Worm (Caenorhabditis elegans) whole organism, young adult: ENCODE measurements around the gene F22E5.22.
"Not testable (repeated sequence)": the region's sequence is repeated elsewhere in the genome, so short reads cannot be mapped to it uniquely, and the experiment has no call there.

ENCODE experiments used
- B0336.3 ChIP-seq: fragments of 200-800 bp; sonication (Bioruptor generic); IDR thresholded peaks from 2 replicates; pipeline ENCODE4 v1.3.6; 2022; ENCODE audit warnings: missing genetic modification characterization, missing compliant biosample characterization
- C17E4.6 ChIP-seq: fragments of 200-800 bp; sonication (Bioruptor generic); IDR thresholded peaks from 2 replicates; pipeline ENCODE4 v1.3.6; 2022; ENCODE audit warnings: missing genetic modification reagents, missing genetic modification characterization, missing compliant biosample characterization
- F33H1.4 ChIP-seq: fragments of 200-800 bp; sonication (Bioruptor generic); IDR thresholded peaks from 2 replicates; pipeline ENCODE4 v1.3.6; 2022; ENCODE audit warnings: missing genetic modification reagents, missing genetic modification characterization, missing compliant biosample characterization
- F52B5.7 ChIP-seq: sonication (generic microtip); optimal IDR thresholded peaks from 2 replicates; lab custom pipeline; 2016; ENCODE audit warnings: mild to moderate bottlenecking, missing genetic modification characterization, missing compliant biosample characterization
- T26A5.8 ChIP-seq: sonication (generic microtip); optimal IDR thresholded peaks from 2 replicates; lab custom pipeline; 2016; ENCODE audit warnings: missing genetic modification characterization, missing compliant biosample characterization
- Y53F4B.3 ChIP-seq: fragments of 200-800 bp; sonication (Bioruptor generic); IDR thresholded peaks from 2 replicates; pipeline ENCODE4 v1.3.6; 2022; ENCODE audit warnings: missing genetic modification reagents, missing genetic modification characterization, missing compliant biosample characterization
- Y95B8A.8 ChIP-seq: fragments of 200-800 bp; sonication (Bioruptor generic); IDR thresholded peaks from 2 replicates; pipeline ENCODE4 v1.3.6; 2022; ENCODE audit warnings: missing genetic modification reagents, missing genetic modification characterization, missing compliant biosample characterization
- akir-1 ChIP-seq: fragments of 200-800 bp; sonication (Bioruptor generic); optimal IDR thresholded peaks from 2 replicates; lab custom pipeline; 2018; ENCODE audit warnings: mild to moderate bottlenecking, missing genetic modification characterization, moderate library complexity, missing compliant biosample characterization
- aptf-2 ChIP-seq: fragments of 200-800 bp; sonication (Bioruptor generic); conservative IDR thresholded peaks from 2 replicates; pipeline ENCODE4 v1.3.6; 2022; ENCODE audit warnings: missing genetic modification reagents, missing genetic modification characterization, missing compliant biosample characterization
- aptf-3 ChIP-seq: fragments of 200-800 bp; sonication (Bioruptor generic); IDR thresholded peaks from 2 replicates; pipeline ENCODE4 v1.3.6; 2022; ENCODE audit warnings: missing genetic modification characterization, missing compliant biosample characterization
- athp-1 ChIP-seq: sonication (generic microtip); optimal IDR thresholded peaks from 2 replicates; lab custom pipeline; 2017; ENCODE audit warnings: mild to moderate bottlenecking, missing genetic modification characterization, missing compliant biosample characterization
- attf-3 ChIP-seq: fragments of 200-800 bp; sonication (Bioruptor generic); conservative IDR thresholded peaks from 2 replicates; pipeline ENCODE4 v1.3.6; 2022; ENCODE audit warnings: missing genetic modification reagents, missing genetic modification characterization, missing compliant biosample characterization
- bed-2 ChIP-seq: fragments of 200-800 bp; sonication (Bioruptor generic); IDR thresholded peaks from 2 replicates; pipeline ENCODE4 v1.3.6; 2022; ENCODE audit warnings: missing genetic modification reagents, missing genetic modification characterization, missing compliant biosample characterization
- cebp-1 ChIP-seq, 2 experiments: fragments of 200-800 bp in 1 of 2; sonication (Bioruptor generic) in 1 of 2; sonication (generic microtip) in 1 of 2; IDR thresholded peaks in 1 of 2; optimal IDR thresholded peaks in 1 of 2; 2 replicates each; pipeline versions ENCODE4 v1.3.6 to Lab custom; 2017 to 2022; ENCODE audit warnings: missing compliant biosample characterization in 2 of 2, missing genetic modification characterization in 2 of 2, mild to moderate bottlenecking in 1 of 2, missing genetic modification reagents in 1 of 2, moderate library complexity in 1 of 2
- ceh-58 ChIP-seq: fragments of 200-800 bp; sonication (Bioruptor generic); IDR thresholded peaks from 2 replicates; pipeline ENCODE4 v1.3.6; 2022; ENCODE audit warnings: missing genetic modification characterization, missing compliant biosample characterization
- chd-7 ChIP-seq: sonication (generic microtip); optimal IDR thresholded peaks from 2 replicates; lab custom pipeline; 2016; ENCODE audit warnings: mild to moderate bottlenecking, missing genetic modification characterization, moderate library complexity, missing compliant biosample characterization
- dpff-1 ChIP-seq: sonication (generic microtip); optimal IDR thresholded peaks from 2 replicates; lab custom pipeline; 2017; ENCODE audit warnings: mild to moderate bottlenecking, missing genetic modification characterization, missing compliant biosample characterization
- dpl-1 ChIP-seq: fragments of 150-350 bp; optimal IDR thresholded peaks from 2 replicates; lab custom pipeline; 2014; ENCODE audit warnings: missing biosample characterization, missing genetic modification reagents, missing genetic modification characterization
- egl-44 ChIP-seq: fragments of 200-800 bp; sonication (Bioruptor generic); IDR thresholded peaks from 2 replicates; pipeline ENCODE4 v1.3.6; 2022; ENCODE audit warnings: missing genetic modification reagents, missing genetic modification characterization, missing compliant biosample characterization
- ets-4 ChIP-seq: fragments of 200-800 bp; sonication (Bioruptor generic); optimal IDR thresholded peaks from 2 replicates; lab custom pipeline; 2018; ENCODE audit warnings: mild to moderate bottlenecking, missing genetic modification characterization, missing compliant biosample characterization
- hrde-1 ChIP-seq: sonication (generic microtip); optimal IDR thresholded peaks from 2 replicates; lab custom pipeline; 2016; ENCODE audit warnings: missing genetic modification characterization, mild to moderate bottlenecking, missing compliant biosample characterization, moderate library complexity, missing genotype, missing genetic modification reagents, borderline replicate concordance
- hsf-1 ChIP-seq: fragments of 200-800 bp; sonication (Bioruptor generic); IDR thresholded peaks from 2 replicates; pipeline ENCODE4 v1.3.6; 2022; ENCODE audit warnings: missing genetic modification reagents, missing genetic modification characterization, missing compliant biosample characterization
- let-526 ChIP-seq: fragments of 200-800 bp; sonication (Bioruptor generic); IDR thresholded peaks from 2 replicates; pipeline ENCODE4 v1.3.6; 2022; ENCODE audit warnings: missing genetic modification reagents, missing genetic modification characterization, missing compliant biosample characterization
- lin-26 ChIP-seq: fragments of 200-800 bp; sonication (Bioruptor generic); IDR thresholded peaks from 2 replicates; pipeline ENCODE4 v1.3.6; 2022; ENCODE audit warnings: missing genetic modification reagents, missing genetic modification characterization, missing compliant biosample characterization
- lir-1 ChIP-seq: fragments of 200-800 bp; sonication (Bioruptor generic); conservative IDR thresholded peaks from 2 replicates; pipeline ENCODE4 v1.3.6; 2022; ENCODE audit warnings: missing genetic modification reagents, missing genetic modification characterization, missing compliant biosample characterization
- lsl-1 ChIP-seq: fragments of 200-800 bp; sonication (Bioruptor generic); optimal IDR thresholded peaks from 2 replicates; lab custom pipeline; 2018; ENCODE audit warnings: mild to moderate bottlenecking, missing genetic modification characterization, moderate library complexity, missing compliant biosample characterization
- lsy-27 ChIP-seq: sonication (generic microtip); optimal IDR thresholded peaks from 2 replicates; lab custom pipeline; 2017; ENCODE audit warnings: missing genetic modification characterization, mild to moderate bottlenecking, missing compliant biosample characterization, antibody characterized with exemption, missing genotype, borderline replicate concordance; ENCODE audit not compliant: insufficient read depth
- mcd-1 ChIP-seq: fragments of 200-800 bp; sonication (Bioruptor generic); IDR thresholded peaks from 2 replicates; pipeline ENCODE4 v1.3.6; 2022; ENCODE audit warnings: missing genetic modification reagents, missing genetic modification characterization, missing compliant biosample characterization
- mes-4 ChIP-seq: sonication (generic microtip); optimal IDR thresholded peaks from 2 replicates; lab custom pipeline; 2016; ENCODE audit warnings: missing genotype, missing genetic modification characterization, missing compliant biosample characterization
- nfyb-1 ChIP-seq: fragments of 200-800 bp; sonication (Bioruptor generic); IDR thresholded peaks from 2 replicates; pipeline ENCODE4 v1.3.6; 2022; ENCODE audit warnings: missing genetic modification reagents, missing genetic modification characterization, missing compliant biosample characterization
- nhr-120 ChIP-seq: fragments of 200-800 bp; sonication (Bioruptor generic); IDR thresholded peaks from 2 replicates; pipeline ENCODE4 v1.3.6; 2022; ENCODE audit warnings: missing genetic modification characterization, missing compliant biosample characterization
- nhr-27 ChIP-seq: fragments of 200-800 bp; sonication (Bioruptor generic); optimal IDR thresholded peaks from 2 replicates; lab custom pipeline; 2018; ENCODE audit warnings: mild to moderate bottlenecking, missing genetic modification characterization, moderate library complexity, missing compliant biosample characterization
- rpc-1 ChIP-seq, 2 experiments: fragments of 150-350 bp in 1 of 2; sonication (generic microtip) in 1 of 2; optimal IDR thresholded peaks; 2 replicates each; lab custom pipeline; 2014 to 2018; ENCODE audit warnings: missing biosample characterization in 1 of 2, missing genetic modification characterization in 1 of 2, missing genetic modification reagents in 1 of 2, missing genotype in 1 of 2
- sptf-2 ChIP-seq: fragments of 200-800 bp; sonication (Bioruptor generic); optimal IDR thresholded peaks from 2 replicates; lab custom pipeline; 2018; ENCODE audit warnings: mild to moderate bottlenecking, missing genetic modification characterization, missing compliant biosample characterization
- tbx-9 ChIP-seq: sonication (generic microtip); optimal IDR thresholded peaks from 2 replicates; lab custom pipeline; 2016; ENCODE audit warnings: borderline replicate concordance, missing genetic modification characterization, inconsistent platforms, missing compliant biosample characterization
- xnd-1 ChIP-seq: sonication (generic microtip); optimal IDR thresholded peaks from 2 replicates; lab custom pipeline; 2016; ENCODE audit warnings: missing genotype, missing genetic modification reagents, missing genetic modification characterization, missing compliant biosample characterization
- zfh-2 ChIP-seq: fragments of 200-800 bp; sonication (Bioruptor generic); conservative IDR thresholded peaks from 2 replicates; pipeline ENCODE4 v1.3.6; 2022; ENCODE audit warnings: missing genetic modification reagents, missing genetic modification characterization, missing compliant biosample characterization
- zim-3 ChIP-seq: sonication (generic microtip); optimal IDR thresholded peaks from 2 replicates; lab custom pipeline; 2017; ENCODE audit warnings: mild to moderate bottlenecking, missing genetic modification characterization, moderate library complexity, missing compliant biosample characterization
- ztf-18 ChIP-seq: sonication (generic microtip); optimal IDR thresholded peaks from 2 replicates; lab custom pipeline; 2016; ENCODE audit warnings: missing genotype, mild to moderate bottlenecking, missing genetic modification characterization, missing compliant biosample characterization

F22E5.22 gene

ce11 chrII:2684783-2685182 lies 19.1 kb downstream of the F22E5.22 start:
- TF ChIP-seq zim-3 (tag; lab: Kevin White, UChicago) (no peak), lin-26 (GFP tag; lab: Robert Waterston, UW) (no peak)

ce11 chrII:2686985-2687675 lies 21.4 kb downstream of the F22E5.22 start, which contains the start of the genes sup-9 and nspf-1:
Gene sup-9 (minus strand): TSS chrII:2687027.
Gene nspf-1 (plus strand): TSS chrII:2687625.
- no peak for TF ChIP-seq athp-1 (tag; lab: Kevin White, UChicago)
- TF ChIP-seq attf-3: no peak
- no peak for TF ChIP-seq nhr-120 (GFP tag; lab: Robert Waterston, UW)
- no peak for TF ChIP-seq cebp-1 (GFP tag; IDR thresholded peaks at IDR 0.05; lab: Robert Waterston, UW)
- no peak for TF ChIP-seq cebp-1 (tag; optimal IDR thresholded peaks at IDR 0.05; lab: Kevin White, UChicago)
- TF ChIP-seq nhr-27: no peak
- TF ChIP-seq ztf-18: no peak
- TF ChIP-seq ceh-58 (GFP tag; lab: Robert Waterston, UW): no peak
- TF ChIP-seq chd-7: no peak
- TF ChIP-seq hrde-1 (tag; lab: Kevin White, UChicago): no peak
- no peak for TF ChIP-seq egl-44 (GFP tag; lab: Robert Waterston, UW)
- no peak for TF ChIP-seq Y95B8A.8
- no peak for TF ChIP-seq aptf-3 (GFP tag; lab: Robert Waterston, UW)
- no peak for TF ChIP-seq dpl-1 (GFP tag; lab: Kevin White, UChicago)
- no peak for TF ChIP-seq let-526 (GFP tag; lab: Robert Waterston, UW)
- no peak for TF ChIP-seq T26A5.8 (tag; lab: Kevin White, UChicago)
- no peak for TF ChIP-seq B0336.3 (GFP tag; lab: Robert Waterston, UW)
- TF ChIP-seq lsy-27 (tag; lab: Kevin White, UChicago): no peak
- no peak for TF ChIP-seq bed-2 (GFP tag; lab: Robert Waterston, UW)

ce11 chrII:2688616-2689015 lies 22.9 kb downstream of the F22E5.22 start, which contains the start of gene nspf-2:
Gene nspf-2 (plus strand): TSS chrII:2688916.
- TF ChIP-seq C17E4.6 (GFP tag; lab: Robert Waterston, UW); zfh-2 (GFP tag; lab: Robert Waterston, UW); mes-4: not testable (repeated sequence)

- no peak for TF ChIP-seq aptf-2 (GFP tag; lab: Robert Waterston, UW)
- TF ChIP-seq xnd-1 (tag; lab: Kevin White, UChicago): no peak
- TF ChIP-seq tbx-9 (tag; lab: Kevin White, UChicago): no peak
- TF ChIP-seq ets-4 (GFP tag; lab: Kevin White, UChicago): no peak
- TF ChIP-seq nfyb-1 (GFP tag; lab: Robert Waterston, UW): no peak
- TF ChIP-seq mcd-1 (GFP tag; lab: Robert Waterston, UW): no peak
- TF ChIP-seq sptf-2 (GFP tag; lab: Kevin White, UChicago): no peak
- TF ChIP-seq lir-1: no peak
- TF ChIP-seq akir-1: no peak
- TF ChIP-seq Y53F4B.3 (GFP tag; lab: Robert Waterston, UW): no peak
- TF ChIP-seq dpff-1 (tag; lab: Kevin White, UChicago): no peak
- no peak for TF ChIP-seq F33H1.4 (GFP tag; lab: Robert Waterston, UW)
- TF ChIP-seq F52B5.7 (tag; lab: Kevin White, UChicago): no peak
- no peak for TF ChIP-seq T26A5.8 (tag; lab: Kevin White, UChicago)
- no peak for TF ChIP-seq bed-2 (GFP tag; lab: Robert Waterston, UW)
- no peak for TF ChIP-seq hsf-1
- no peak for TF ChIP-seq rpc-1 (optimal IDR thresholded peaks at IDR 0.05; lab: Kevin White, UChicago)
- TF ChIP-seq rpc-1 (tag; optimal IDR thresholded peaks at IDR 0.05; lab: Kevin White, UChicago): no peak
- TF ChIP-seq lsl-1 (GFP tag; lab: Kevin White, UChicago): no peak
Measured at ce11 chrII:2690080-2690479, 24.4 kb downstream of the F22E5.22 start, which contains the start of gene nspf-3. Gene nspf-3 (minus strand): TSS chrII:2690180.
